Worm (Caenorhabditis elegans): ENCODE data around the gene Y57G7A.3.
A peak's percentile ranks its signal among the peaks of the same experiment; 100 is the strongest.

The Y57G7A.3 gene

ce11 chrII:1242475-1242874 is 43.1 kb upstream of the Y57G7A.3 start:
- TF ChIP-seq zfh-2 (GFP tag; conservative IDR thresholded peaks at IDR 0.05) (peak; percentile 54), lsl-1 (GFP tag; optimal IDR thresholded peaks at IDR 0.05) (no peak), K12H6.12 (tag; optimal IDR thresholded peaks at IDR 0.05) (peak; percentile 14), ekl-4 (GFP tag; IDR thresholded peaks at IDR 0.05) (no peak), hmg-1.2 (GFP tag; IDR thresholded peaks at IDR 0.05) (peak; percentile 91), egl-44 (GFP tag; IDR thresholded peaks at IDR 0.05) (no peak), hsf-1 (GFP tag; IDR thresholded peaks at IDR 0.05) (no peak), F33H1.4 (GFP tag; IDR thresholded peaks at IDR 0.05) (no peak), attf-6 (GFP tag; IDR thresholded peaks at IDR 0.05) (no peak), aptf-2 (GFP tag; conservative IDR thresholded peaks at IDR 0.05) (0 out of 2 replicates have a peak, but pooled peaks have one; percentile 34)

ce11 chrII:1244420-1244959 is 41.1 kb upstream of the Y57G7A.3 start:
- no peak for TF ChIP-seq mcd-1 (GFP tag; IDR thresholded peaks at IDR 0.05)
- no peak for TF ChIP-seq D2030.7 (GFP tag; IDR thresholded peaks at IDR 0.05)
- no peak for TF ChIP-seq pbrm-1 (GFP tag; IDR thresholded peaks at IDR 0.05)
- TF ChIP-seq zfh-2 (GFP tag; conservative IDR thresholded peaks at IDR 0.05) = 0 out of 2 replicates have a peak, but pooled peaks have one; percentile 35
- no peak for TF ChIP-seq madf-6 (GFP tag; IDR thresholded peaks at IDR 0.05)
- TF ChIP-seq madf-10 (tag; optimal IDR thresholded peaks at IDR 0.05) = no peak
- TF ChIP-seq aptf-3 (GFP tag; IDR thresholded peaks at IDR 0.05) = no peak

DNA sequence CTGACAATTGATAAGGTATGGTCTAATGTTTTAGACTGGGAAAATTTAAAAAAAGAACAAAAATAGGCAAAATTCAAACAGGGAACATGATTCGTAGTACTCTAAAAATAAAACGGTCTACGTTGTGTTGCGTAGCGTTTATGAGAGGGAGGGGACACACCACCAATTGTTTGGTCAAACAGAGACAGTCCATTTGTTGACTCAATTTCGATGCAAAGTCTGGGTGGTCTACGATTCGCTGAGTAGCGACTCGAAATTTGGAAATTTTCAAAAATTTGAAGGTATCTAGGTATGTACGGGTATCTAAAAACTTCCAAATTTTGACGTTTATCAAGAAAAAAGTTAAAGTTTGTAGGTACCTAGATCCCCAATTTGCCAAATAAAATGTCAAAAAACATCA is 39.8 kb upstream of the Y57G7A.3 start:
- no peak for TF ChIP-seq D2030.7 (GFP tag; IDR thresholded peaks at IDR 0.05)
- TF ChIP-seq B0035.1 (tag; optimal IDR thresholded peaks at IDR 0.05) = no peak
- no peak for TF ChIP-seq ceh-27 (GFP tag; optimal IDR thresholded peaks at IDR 0.05)
- TF ChIP-seq madf-8 (GFP tag; conservative IDR thresholded peaks at IDR 0.05) = no peak
- TF ChIP-seq ama-1 (optimal IDR thresholded peaks at IDR 0.05) = no peak
- TF ChIP-seq ama-1 (GFP tag; optimal IDR thresholded peaks at IDR 0.05) = no peak
- no peak for TF ChIP-seq F23B12.7 (tag; optimal IDR thresholded peaks at IDR 0.05; ENCODE audit: insufficient read depth)
- TF ChIP-seq bed-2 (GFP tag; IDR thresholded peaks at IDR 0.05) = no peak
- no peak for TF ChIP-seq K11D2.4 (GFP tag; IDR thresholded peaks at IDR 0.05)

DNA sequence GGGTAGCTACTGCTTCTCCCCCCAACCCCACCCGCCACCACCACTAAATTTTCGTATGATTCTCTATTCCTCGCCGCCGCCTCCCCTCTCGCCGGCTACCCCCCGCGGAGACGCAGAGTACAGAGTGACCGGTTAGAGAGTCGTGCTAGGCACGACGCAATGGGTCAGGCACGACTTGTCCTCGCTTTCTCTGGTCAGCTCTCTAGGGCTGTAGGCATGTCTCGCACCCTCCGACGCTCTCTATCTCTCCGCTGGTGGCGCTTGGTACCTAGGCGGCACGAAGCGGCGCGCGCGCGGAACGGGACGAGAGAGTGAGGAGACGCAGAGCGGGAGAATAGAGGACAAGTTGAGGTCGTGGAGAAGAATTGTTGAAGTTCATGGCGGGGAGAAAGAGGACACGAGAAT is 38.7 kb upstream of the Y57G7A.3 start:
- TF ChIP-seq ceh-27 (GFP tag; optimal IDR thresholded peaks at IDR 0.05) (peak; percentile 71), sea-2 (GFP tag; IDR thresholded peaks at IDR 0.05) (0 out of 2 replicates have a peak, but pooled peaks have one; percentile 46), efl-1 (GFP tag; optimal IDR thresholded peaks at IDR 0.05) (peak; percentile 41), attf-5 (GFP tag; optimal IDR thresholded peaks at IDR 0.05) (peak; percentile 54), tbx-9 (tag; optimal IDR thresholded peaks at IDR 0.05; ENCODE audit: borderline replicate concordance) (no peak), sdz-38 (tag; optimal IDR thresholded peaks at IDR 0.05) (no peak), Y56A3A.18 (GFP tag; IDR thresholded peaks at IDR 0.05) (0 out of 2 replicates have a peak, but pooled peaks have one; percentile 58), madf-6 (GFP tag; IDR thresholded peaks at IDR 0.05) (peak; percentile 60; the same call in 1 of the 2 replicates), dox-1 (GFP tag; IDR thresholded peaks at IDR 0.05) (peak; percentile 85), hmg-1.2 (GFP tag; IDR thresholded peaks at IDR 0.05) (peak; percentile 76), egl-44 (GFP tag; IDR thresholded peaks at IDR 0.05) (0 out of 2 replicates have a peak, but pooled peaks have one; percentile 23), chd-7 (tag; optimal IDR thresholded peaks at IDR 0.05) (peak; percentile 72), ekl-4 (GFP tag; IDR thresholded peaks at IDR 0.05) (peak; percentile 39; the same call in 1 of the 2 replicates), nhr-80 (tag; optimal IDR thresholded peaks at IDR 0.05) (peak; percentile 83), Y95B8A.8 (GFP tag; IDR thresholded peaks at IDR 0.05) (no peak), snpc-4 (GFP tag; optimal IDR thresholded peaks at IDR 0.05) (no peak), snpc-4 (tag; optimal IDR thresholded peaks at IDR 0.05) (peak in 2 of 4 experiments; percentile 26 to 32), akir-1 (GFP tag; optimal IDR thresholded peaks at IDR 0.05) (no peak), let-526 (GFP tag; IDR thresholded peaks at IDR 0.05) (0 out of 2 replicates have a peak, but pooled peaks have one; percentile 19), madf-8 (GFP tag; conservative IDR thresholded peaks at IDR 0.05) (no peak), K12H6.12 (tag; optimal IDR thresholded peaks at IDR 0.05) (peak; percentile 60), C06A6.2 (GFP tag; conservative IDR thresholded peaks at IDR 0.05) (peak; percentile 62), ztf-18 (tag; optimal IDR thresholded peaks at IDR 0.05) (peak; percentile 32), atf-7 (tag; optimal IDR thresholded peaks at IDR 0.05) (peak; percentile 16), egrh-3 (GFP tag; IDR thresholded peaks at IDR 0.05) (peak; percentile 94), lir-1 (GFP tag; conservative IDR thresholded peaks at IDR 0.05) (0 out of 2 replicates have a peak, but pooled peaks have one; percentile 24)
